Worm (Caenorhabditis elegans) whole organism, late embryonic: ENCODE results near the gene pot-1.

ENCODE experiments used
- C38D4.7 ChIP-seq: fragments of 200-800 bp; sonication (Bioruptor generic); optimal IDR thresholded peaks from 2 replicates; lab custom pipeline; 2018; ENCODE audit warnings: mild to moderate bottlenecking, missing genetic modification characterization, moderate library complexity, missing compliant biosample characterization
- T23F11.4 ChIP-seq: fragments of 200-800 bp; sonication (Bioruptor generic); optimal IDR thresholded peaks from 2 replicates; lab custom pipeline; 2018; ENCODE audit warnings: mild to moderate bottlenecking, missing genetic modification characterization, missing compliant biosample characterization
- Y22D7AL.16 ChIP-seq: sonication (generic microtip); optimal IDR thresholded peaks from 2 replicates; lab custom pipeline; 2016; ENCODE audit warnings: missing genetic modification characterization, missing compliant biosample characterization
- ama-1 ChIP-seq: fragments of 150-350 bp; optimal IDR thresholded peaks from 2 replicates; lab custom pipeline; 2014
- ceh-14 ChIP-seq: sonication (generic microtip); optimal IDR thresholded peaks from 2 replicates; lab custom pipeline; 2016; ENCODE audit warnings: missing genotype, missing genetic modification characterization, missing compliant biosample characterization
- ceh-19 ChIP-seq: fragments of 200-800 bp; sonication (Bioruptor generic); optimal IDR thresholded peaks from 2 replicates; lab custom pipeline; 2018; ENCODE audit warnings: mild to moderate bottlenecking, missing genetic modification characterization, missing compliant biosample characterization
- ceh-2 ChIP-seq: sonication (generic microtip); optimal IDR thresholded peaks from 2 replicates; lab custom pipeline; 2016; ENCODE audit warnings: missing genotype, missing genetic modification characterization, missing compliant biosample characterization
- ceh-24 ChIP-seq: sonication (generic microtip); optimal IDR thresholded peaks from 2 replicates; lab custom pipeline; 2016; ENCODE audit warnings: mild to moderate bottlenecking, missing genetic modification characterization, missing compliant biosample characterization
- ceh-30 ChIP-seq: fragments of 150-350 bp; optimal IDR thresholded peaks from 2 replicates; lab custom pipeline; 2014; ENCODE audit warnings: missing biosample characterization, missing genetic modification characterization
- ceh-34 ChIP-seq: sonication (generic microtip); optimal IDR thresholded peaks from 2 replicates; lab custom pipeline; 2016; ENCODE audit warnings: mild to moderate bottlenecking, missing genetic modification characterization, missing compliant biosample characterization
- ceh-45 ChIP-seq: fragments of 200-800 bp; sonication (Bioruptor generic); IDR thresholded peaks from 2 replicates; pipeline ENCODE4 v1.3.6; 2022; ENCODE audit warnings: missing genetic modification reagents, missing genetic modification characterization, missing compliant biosample characterization
- ceh-48 ChIP-seq: sonication (generic microtip); optimal IDR thresholded peaks from 2 replicates; lab custom pipeline; 2016; ENCODE audit warnings: missing genetic modification characterization, inconsistent platforms, missing compliant biosample characterization
- ceh-6 ChIP-seq: fragments of 200-800 bp; sonication (Bioruptor generic); optimal IDR thresholded peaks from 2 replicates; lab custom pipeline; 2018; ENCODE audit warnings: mild to moderate bottlenecking, missing genetic modification characterization, missing compliant biosample characterization
- ceh-9 ChIP-seq: sonication (generic microtip); optimal IDR thresholded peaks from 2 replicates; lab custom pipeline; 2016; ENCODE audit warnings: mild to moderate bottlenecking, missing genetic modification characterization, inconsistent platforms, missing compliant biosample characterization
- che-1 ChIP-seq: sonication (generic microtip); optimal IDR thresholded peaks from 2 replicates; lab custom pipeline; 2016; ENCODE audit warnings: mild to moderate bottlenecking, missing genetic modification characterization, missing compliant biosample characterization
- dmd-4 ChIP-seq: sonication (generic microtip); optimal IDR thresholded peaks from 2 replicates; lab custom pipeline; 2016; ENCODE audit warnings: borderline replicate concordance, missing genetic modification characterization, missing compliant biosample characterization
- dve-1 ChIP-seq: sonication (generic microtip); optimal IDR thresholded peaks from 2 replicates; lab custom pipeline; 2017; ENCODE audit warnings: antibody characterized with exemption, mild to moderate bottlenecking, missing genetic modification characterization, missing compliant biosample characterization
- elt-2 ChIP-seq: sonication (generic microtip); optimal IDR thresholded peaks from 2 replicates; lab custom pipeline; 2016; ENCODE audit warnings: missing genetic modification reagents, missing genetic modification characterization, missing compliant biosample characterization
- elt-4 ChIP-seq: sonication (generic microtip); optimal IDR thresholded peaks from 2 replicates; lab custom pipeline; 2016; ENCODE audit warnings: missing genetic modification characterization, missing compliant biosample characterization
- ets-4 ChIP-seq: sonication (generic microtip); optimal IDR thresholded peaks from 2 replicates; lab custom pipeline; 2016; ENCODE audit warnings: missing genetic modification characterization, missing compliant biosample characterization
- eyg-1 ChIP-seq: sonication (generic microtip); optimal IDR thresholded peaks from 2 replicates; lab custom pipeline; 2016; ENCODE audit warnings: missing genotype, missing genetic modification characterization, missing compliant biosample characterization
- fkh-10 ChIP-seq: fragments of 150-350 bp; optimal IDR thresholded peaks from 2 replicates; lab custom pipeline; 2014; ENCODE audit warnings: missing biosample characterization, missing genetic modification reagents, missing genetic modification characterization
- gmeb-2 ChIP-seq: sonication (generic microtip); optimal IDR thresholded peaks from 2 replicates; lab custom pipeline; 2016; ENCODE audit warnings: missing genetic modification characterization, inconsistent platforms, missing compliant biosample characterization
- hlh-13 ChIP-seq: fragments of 200-800 bp; sonication (Bioruptor generic); optimal IDR thresholded peaks from 2 replicates; lab custom pipeline; 2018; ENCODE audit warnings: mild to moderate bottlenecking, missing genetic modification characterization, missing compliant biosample characterization
- hlh-15 ChIP-seq: sonication (generic microtip); optimal IDR thresholded peaks from 2 replicates; lab custom pipeline; 2016; ENCODE audit warnings: missing genetic modification characterization, missing compliant biosample characterization
- hlh-30 ChIP-seq: sonication (generic microtip); optimal IDR thresholded peaks from 2 replicates; lab custom pipeline; 2017; ENCODE audit warnings: antibody characterized with exemption, missing genetic modification characterization, missing compliant biosample characterization; ENCODE audit not compliant: insufficient read depth
- hlh-6 ChIP-seq: sonication (generic microtip); optimal IDR thresholded peaks from 2 replicates; lab custom pipeline; 2016; ENCODE audit warnings: missing genotype, missing genetic modification characterization, missing compliant biosample characterization
- hlh-8 ChIP-seq: sonication (generic microtip); optimal IDR thresholded peaks from 2 replicates; lab custom pipeline; 2016; ENCODE audit warnings: missing genotype, missing genetic modification characterization, missing compliant biosample characterization
- lim-6 ChIP-seq: sonication (generic microtip); optimal IDR thresholded peaks from 2 replicates; lab custom pipeline; 2016; ENCODE audit warnings: missing genetic modification characterization, missing compliant biosample characterization
- lin-11 ChIP-seq: fragments of 200-800 bp; sonication (Bioruptor generic); optimal IDR thresholded peaks from 2 replicates; lab custom pipeline; 2018; ENCODE audit warnings: mild to moderate bottlenecking, missing genetic modification characterization, missing compliant biosample characterization
- madf-2 ChIP-seq: sonication (generic microtip); optimal IDR thresholded peaks from 2 replicates; lab custom pipeline; 2017; ENCODE audit warnings: missing genetic modification characterization, missing compliant biosample characterization
- mec-3 ChIP-seq: sonication (generic microtip); optimal IDR thresholded peaks from 2 replicates; lab custom pipeline; 2016; ENCODE audit warnings: borderline replicate concordance, missing genetic modification characterization, missing compliant biosample characterization
- nhr-11 ChIP-seq: fragments of 150-350 bp; optimal IDR thresholded peaks from 2 replicates; lab custom pipeline; 2014; ENCODE audit warnings: missing biosample characterization, missing genetic modification characterization
- nhr-232 ChIP-seq: sonication (generic microtip); optimal IDR thresholded peaks from 2 replicates; lab custom pipeline; 2016; ENCODE audit warnings: missing genetic modification characterization, missing compliant biosample characterization
- npax-4 ChIP-seq: sonication (generic microtip); optimal IDR thresholded peaks from 2 replicates; lab custom pipeline; 2016; ENCODE audit warnings: missing genetic modification characterization, missing compliant biosample characterization
- pat-9 ChIP-seq: fragments of 200-800 bp; sonication (Bioruptor generic); optimal IDR thresholded peaks from 2 replicates; lab custom pipeline; 2018; ENCODE audit warnings: mild to moderate bottlenecking, missing genetic modification characterization, moderate library complexity, missing compliant biosample characterization
- pax-1 ChIP-seq: fragments of 150-350 bp; optimal IDR thresholded peaks from 2 replicates; lab custom pipeline; 2014; ENCODE audit warnings: missing biosample characterization, missing genetic modification characterization
- pha-2 ChIP-seq: sonication (generic microtip); optimal IDR thresholded peaks from 2 replicates; lab custom pipeline; 2017; ENCODE audit warnings: mild to moderate bottlenecking, missing genetic modification characterization, missing compliant biosample characterization
- pha-4 ChIP-seq: fragments of 150-350 bp; optimal IDR thresholded peaks from 2 replicates; lab custom pipeline; 2018; ENCODE audit warnings: missing biosample characterization, missing genetic modification reagents, missing genetic modification characterization
- pqm-1 ChIP-seq: sonication (generic microtip); optimal IDR thresholded peaks from 2 replicates; lab custom pipeline; 2016; ENCODE audit warnings: missing genetic modification characterization, missing compliant biosample characterization
- pros-1 ChIP-seq: fragments of 150-350 bp; optimal IDR thresholded peaks from 2 replicates; lab custom pipeline; 2014; ENCODE audit warnings: missing biosample characterization, missing genetic modification reagents, missing genetic modification characterization
- rnt-1 ChIP-seq: sonication (generic microtip); optimal IDR thresholded peaks from 2 replicates; lab custom pipeline; 2016; ENCODE audit warnings: missing genetic modification characterization, missing compliant biosample characterization
- sdc-2 ChIP-seq: sonication (generic microtip); optimal IDR thresholded peaks from 2 replicates; lab custom pipeline; 2016; ENCODE audit warnings: missing genotype, missing genetic modification characterization, missing compliant biosample characterization
- sox-2 ChIP-seq: fragments of 200-800 bp; sonication (Bioruptor generic); IDR thresholded peaks from 2 replicates; pipeline ENCODE4 v1.3.6; 2022; ENCODE audit warnings: missing genetic modification reagents, missing genetic modification characterization, missing compliant biosample characterization
- sox-4 ChIP-seq: sonication (generic microtip); optimal IDR thresholded peaks from 2 replicates; lab custom pipeline; 2017; ENCODE audit warnings: mild to moderate bottlenecking, missing genetic modification characterization, inconsistent platforms, missing compliant biosample characterization
- ttx-3 ChIP-seq: sonication (generic microtip); optimal IDR thresholded peaks from 2 replicates; lab custom pipeline; 2016; ENCODE audit warnings: missing genetic modification reagents, missing genetic modification characterization, missing compliant biosample characterization
- unc-42 ChIP-seq: sonication (generic microtip); optimal IDR thresholded peaks from 2 replicates; lab custom pipeline; 2016; ENCODE audit warnings: missing genotype, missing genetic modification characterization, missing compliant biosample characterization
- unc-55 ChIP-seq: sonication (generic microtip); optimal IDR thresholded peaks from 2 replicates; lab custom pipeline; 2017; ENCODE audit warnings: missing biosample characterization, missing genetic modification reagents, missing genetic modification characterization
- unc-86 ChIP-seq: sonication (generic microtip); optimal IDR thresholded peaks from 2 replicates; lab custom pipeline; 2016; ENCODE audit warnings: missing genetic modification characterization, missing compliant biosample characterization
- zip-5 ChIP-seq: sonication (generic microtip); optimal IDR thresholded peaks from 2 replicates; lab custom pipeline; 2016; ENCODE audit warnings: missing genetic modification characterization, missing compliant biosample characterization
- ztf-16 ChIP-seq: sonication (generic microtip); optimal IDR thresholded peaks from 2 replicates; lab custom pipeline; 2017; ENCODE audit warnings: missing genetic modification characterization, missing compliant biosample characterization

pot-1 gene

DNA sequence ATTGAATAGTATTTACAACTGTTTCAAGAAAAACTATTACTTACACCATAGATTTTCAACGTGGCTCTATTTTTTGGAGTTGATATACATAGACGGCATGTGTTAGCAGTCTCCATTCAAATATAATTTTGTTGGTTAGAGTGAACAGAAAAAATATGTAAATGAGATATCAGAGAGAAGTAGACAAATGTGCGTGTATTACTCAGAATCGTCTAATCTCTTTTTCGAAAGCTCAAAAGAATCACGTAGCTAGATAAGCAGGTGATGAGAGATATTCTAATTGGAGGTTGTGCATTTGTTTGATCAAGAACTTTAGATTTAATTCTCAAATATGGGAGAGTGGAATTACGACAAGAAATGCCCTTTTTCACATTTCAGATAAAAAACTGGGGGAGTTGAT, 42.9 kb downstream of the pot-1 start, which contains the start of gene ZK418.10:
Gene ZK418.10 (minus strand): TSS at position 148 of the 400 bp plus-strand sequence.
- no peak for TF ChIP-seq ceh-6 (GFP tag; lab: Kevin White, UChicago)
- TF ChIP-seq nhr-232 (tag; lab: Kevin White, UChicago) = no peak
- TF ChIP-seq ceh-34 (tag; lab: Kevin White, UChicago) = no peak

DNA sequence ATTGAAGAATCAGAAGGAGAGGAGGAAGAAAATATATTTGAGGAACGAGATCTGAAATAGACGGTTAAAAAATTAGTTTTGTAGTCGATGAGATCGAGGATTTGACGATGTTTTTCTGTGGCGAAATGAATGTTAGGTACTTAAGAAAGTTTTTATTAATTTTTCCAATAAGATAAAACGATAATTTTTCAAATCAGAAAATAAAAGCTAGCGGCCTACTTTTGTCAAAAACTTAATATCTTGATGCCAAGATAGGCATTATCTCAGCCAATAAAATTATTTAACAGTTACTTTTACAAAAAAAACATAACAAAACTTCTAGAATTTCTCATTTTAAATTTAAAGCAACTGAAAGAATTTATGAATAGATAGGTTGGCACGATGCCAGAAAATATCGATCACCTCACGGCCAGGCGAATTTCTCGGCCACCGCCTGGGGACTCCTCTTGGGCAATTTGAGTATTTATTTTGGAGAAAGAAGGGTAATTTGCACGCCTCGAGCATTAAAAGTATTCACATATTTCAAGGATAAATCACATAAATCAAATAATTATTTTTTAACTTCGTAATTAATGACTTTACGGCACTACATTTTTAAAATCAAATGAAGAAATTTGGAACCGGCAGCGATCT, 45.7 kb downstream of the pot-1 start, which contains the start of gene fubl-2:
Gene fubl-2 (minus strand): TSS at position 51 of the 633 bp plus-strand sequence.
- TF ChIP-seq sox-2 (GFP tag; lab: Robert Waterston, UW) (no peak), hlh-8 (tag; lab: Kevin White, UChicago) (peak; percentile 6), gmeb-2 (no peak), rnt-1 (peak; percentile 18), zip-5 (tag; lab: Kevin White, UChicago) (peak; percentile 42), fkh-10 (GFP tag; lab: Kevin White, UChicago) (no peak), nhr-232 (tag; lab: Kevin White, UChicago) (no peak), ceh-48 (tag; lab: Kevin White, UChicago) (peak; percentile 73), ceh-9 (tag; lab: Kevin White, UChicago) (no peak), sox-4 (tag; lab: Kevin White, UChicago) (no peak), ceh-34 (tag; lab: Kevin White, UChicago) (peak; percentile 34), pax-1 (tag; lab: Kevin White, UChicago) (no peak), lin-11 (no peak), che-1 (tag; lab: Kevin White, UChicago) (no peak), ceh-24 (tag; lab: Kevin White, UChicago) (no peak), T23F11.4 (GFP tag; lab: Kevin White, UChicago) (no peak), nhr-11 (tag; lab: Kevin White, UChicago) (no peak), pqm-1 (tag; lab: Kevin White, UChicago) (no peak), unc-42 (tag; lab: Kevin White, UChicago) (peak; percentile 16), ceh-19 (GFP tag; lab: Kevin White, UChicago) (no peak), dve-1 (no peak), ceh-30 (tag; lab: Kevin White, UChicago) (no peak), ttx-3 (tag; lab: Kevin White, UChicago) (no peak), pha-4 (no peak), sdc-2 (tag; lab: Kevin White, UChicago) (no peak), hlh-15 (tag; lab: Kevin White, UChicago) (no peak), unc-55 (no peak), npax-4 (tag; lab: Kevin White, UChicago) (no peak), pat-9 (tag; lab: Kevin White, UChicago) (no peak), ceh-45 (GFP tag; lab: Robert Waterston, UW) (no peak), elt-4 (tag; lab: Kevin White, UChicago) (no peak), mec-3 (tag; lab: Kevin White, UChicago) (no peak), hlh-30 (no peak), C38D4.7 (no peak), ceh-2 (peak; percentile 82), unc-86 (tag; lab: Kevin White, UChicago) (no peak), hlh-13 (no peak), pha-2 (tag; lab: Kevin White, UChicago) (no peak), ceh-14 (tag; lab: Kevin White, UChicago) (no peak), dmd-4 (tag; lab: Kevin White, UChicago) (no peak), eyg-1 (tag; lab: Kevin White, UChicago) (no peak), elt-2 (peak; percentile 48), pros-1 (no peak), ets-4 (tag; lab: Kevin White, UChicago) (peak; percentile 79), Y22D7AL.16 (tag; lab: Kevin White, UChicago) (no peak), ama-1 (lab: Kevin White, UChicago) (no peak), lim-6 (tag; lab: Kevin White, UChicago) (no peak), hlh-6 (tag; lab: Kevin White, UChicago) (no peak), ztf-16 (tag; lab: Kevin White, UChicago) (no peak), madf-2 (tag; lab: Kevin White, UChicago) (no peak)
